Worm (Caenorhabditis elegans): ENCODE results near the gene K08D10.14.

- TF ChIP-seq W03F9.2 (tag; optimal IDR thresholded peaks at IDR 0.05) (no peak), him-1 (tag; optimal IDR thresholded peaks at IDR 0.05) (no peak)
Observed at ce11 chrIV:4152143-4152542, 2.6 kb upstream of the K08D10.14 start, which contains the start of the genes K08D10.10 and R07C12.1.
